Fruit fly (Drosophila melanogaster) Kc167 (cell line): Measurements from ENCODE around the gene cpb.

Experiments
- Myc ChIP-seq: fragments of >200 bp; optimal IDR thresholded peaks from 2 replicates; lab custom pipeline; 2017; ENCODE audit warnings: missing external identifiers
- Sin3A ChIP-seq: fragments of >200 bp; optimal IDR thresholded peaks from 2 replicates; lab custom pipeline; 2018; ENCODE audit warnings: missing external identifiers
- h ChIP-seq: fragments of >200 bp; optimal IDR thresholded peaks from 3 replicates; lab custom pipeline; 2018; ENCODE audit warnings: missing external identifiers
- insv ChIP-seq: fragments of >200 bp; optimal IDR thresholded peaks from 3 replicates; lab custom pipeline; 2018; ENCODE audit warnings: missing external identifiers
- psq ChIP-seq: fragments of >200 bp; optimal IDR thresholded peaks from 2 replicates; lab custom pipeline; 2017; ENCODE audit warnings: missing external identifiers
- ttk ChIP-seq: sonication (Bioruptor generic); optimal IDR thresholded peaks from 2 replicates; lab custom pipeline; 2017; ENCODE audit warnings: missing external identifiers

dm6 chr2L:1706961-1707360 lies 2.3 kb downstream of the cpb start:
- TF ChIP-seq h (no peak), ttk (lab: Kevin White, UChicago) (no peak), psq (no peak), Sin3A (lab: Kevin White, UChicago) (no peak), Myc (lab: Kevin White, UChicago) (no peak), insv (lab: Kevin White, UChicago) (no peak)
